Worm (Caenorhabditis elegans) whole organism, early embryonic: ENCODE data around the gene nth-1.

ENCODE experiments used
- B0310.2 ChIP-seq: sonication (generic microtip); optimal IDR thresholded peaks from 2 replicates; lab custom pipeline; 2016; ENCODE audit warnings: mild to moderate bottlenecking, missing genetic modification characterization, missing compliant biosample characterization
- F13C5.2 ChIP-seq: sonication (generic microtip); optimal IDR thresholded peaks from 2 replicates; lab custom pipeline; 2017; ENCODE audit warnings: mild to moderate bottlenecking, missing genetic modification characterization, inconsistent platforms, missing compliant biosample characterization
- aly-1 ChIP-seq: sonication (generic microtip); optimal IDR thresholded peaks from 2 replicates; lab custom pipeline; 2016; ENCODE audit warnings: missing genetic modification characterization, missing compliant biosample characterization
- ama-1 ChIP-seq: fragments of 150-350 bp; optimal IDR thresholded peaks from 2 replicates; lab custom pipeline; 2014
- ceh-13 ChIP-seq: fragments of 200-800 bp; sonication (Bioruptor generic); optimal IDR thresholded peaks from 2 replicates; lab custom pipeline; 2018; ENCODE audit warnings: mild to moderate bottlenecking, missing genetic modification characterization, missing compliant biosample characterization
- ceh-36 ChIP-seq: sonication (generic microtip); optimal IDR thresholded peaks from 2 replicates; lab custom pipeline; 2016; ENCODE audit warnings: missing genetic modification characterization, inconsistent platforms, missing compliant biosample characterization
- ets-7 ChIP-seq: sonication (generic microtip); optimal IDR thresholded peaks from 2 replicates; lab custom pipeline; 2016; ENCODE audit warnings: missing genotype, missing genetic modification characterization, missing compliant biosample characterization
- flt-1 ChIP-seq: fragments of 200-800 bp; sonication (Bioruptor generic); IDR thresholded peaks from 2 replicates; pipeline ENCODE4 v1.3.6; 2022; ENCODE audit warnings: missing genetic modification characterization, missing compliant biosample characterization
- hmbx-1 ChIP-seq: sonication (generic microtip); optimal IDR thresholded peaks from 2 replicates; lab custom pipeline; 2016; ENCODE audit warnings: mild to moderate bottlenecking, missing genetic modification characterization, missing compliant biosample characterization
- hmg-4 ChIP-seq: fragments of 200-800 bp; sonication (Bioruptor generic); optimal IDR thresholded peaks from 2 replicates; lab custom pipeline; 2018; ENCODE audit warnings: mild to moderate bottlenecking, missing genetic modification characterization, missing compliant biosample characterization
- hnd-1 ChIP-seq: sonication (generic microtip); optimal IDR thresholded peaks from 2 replicates; lab custom pipeline; 2016; ENCODE audit warnings: missing genetic modification characterization, missing compliant biosample characterization
- pes-1 ChIP-seq: fragments of 200-800 bp; sonication (Bioruptor generic); IDR thresholded peaks from 2 replicates; pipeline ENCODE4 v1.3.6; 2022; ENCODE audit warnings: missing genetic modification reagents, missing genetic modification characterization, missing compliant biosample characterization
- scrt-1 ChIP-seq: fragments of 200-800 bp; sonication (Bioruptor generic); IDR thresholded peaks from 2 replicates; pipeline ENCODE4 v1.3.6; 2022; ENCODE audit warnings: missing genetic modification characterization, missing compliant biosample characterization
- sea-1 ChIP-seq: fragments of 200-800 bp; sonication (Bioruptor generic); conservative IDR thresholded peaks from 2 replicates; pipeline ENCODE4 v1.3.6; 2022; ENCODE audit warnings: missing genetic modification characterization, missing compliant biosample characterization
- tbx-11 ChIP-seq: fragments of 200-800 bp; sonication (Bioruptor generic); IDR thresholded peaks from 2 replicates; pipeline ENCODE4 v1.3.6; 2022; ENCODE audit warnings: missing genetic modification characterization, missing compliant biosample characterization
- tbx-37 ChIP-seq: fragments of 200-800 bp; sonication (Bioruptor generic); conservative IDR thresholded peaks from 2 replicates; pipeline ENCODE4 v1.3.6; 2022; ENCODE audit warnings: missing genetic modification reagents, missing genetic modification characterization, missing compliant biosample characterization
- tra-4 ChIP-seq: sonication (generic microtip); optimal IDR thresholded peaks from 2 replicates; lab custom pipeline; 2017; ENCODE audit warnings: missing genetic modification characterization, missing compliant biosample characterization

Gene nth-1

ce11 chrIII:4323120-4323519, 29.1 kb upstream of the nth-1 start:
- TF ChIP-seq ceh-36 (tag; lab: Kevin White, UChicago) (no peak), hmbx-1 (tag; lab: Kevin White, UChicago) (no peak), ama-1 (lab: Kevin White, UChicago) (no peak), ceh-13 (GFP tag; lab: Kevin White, UChicago) (no peak), scrt-1 (GFP tag; lab: Robert Waterston, UW) (no peak), tbx-37 (no peak), flt-1 (no peak), hmg-4 (GFP tag; lab: Kevin White, UChicago) (no peak), tbx-11 (GFP tag; lab: Robert Waterston, UW) (no peak)

- TF ChIP-seq sea-1 (GFP tag; lab: Robert Waterston, UW): no peak
- no peak for TF ChIP-seq scrt-1 (GFP tag; lab: Robert Waterston, UW)
- no peak for TF ChIP-seq pes-1 (GFP tag; lab: Robert Waterston, UW)
- TF ChIP-seq tbx-37: no peak
- TF ChIP-seq hnd-1 (tag; lab: Kevin White, UChicago): no peak
Measured at ce11 chrIII:4321399-4321798, 27.3 kb upstream of the nth-1 start, which contains the start of gene H38K22.7. H38K22.7 (plus strand) TSS chrIII:4321699.

- no peak for TF ChIP-seq ets-7 (tag; lab: Kevin White, UChicago)
Measured at ce11 chrIII:4320113-4320512, 26.1 kb upstream of the nth-1 start, which contains the start of gene H38K22.6. H38K22.6 (plus strand) TSS chrIII:4320413.

ce11 chrIII:4317065-4317752, 23.2 kb upstream of the nth-1 start, which contains the start of gene tag-131:
tag-131 (plus strand) TSS chrIII:4317702.
- TF ChIP-seq flt-1 (no peak), tra-4 (tag; lab: Kevin White, UChicago) (no peak), ama-1 (lab: Kevin White, UChicago) (no peak), aly-1 (no peak), hmbx-1 (tag; lab: Kevin White, UChicago) (no peak), B0310.2 (no peak), ceh-13 (GFP tag; lab: Kevin White, UChicago) (no peak), tbx-11 (GFP tag; lab: Robert Waterston, UW) (no peak), F13C5.2 (tag; lab: Kevin White, UChicago) (no peak), pes-1 (GFP tag; lab: Robert Waterston, UW) (no peak), scrt-1 (GFP tag; lab: Robert Waterston, UW) (no peak), ceh-36 (tag; lab: Kevin White, UChicago) (no peak), tbx-37 (no peak), hnd-1 (tag; lab: Kevin White, UChicago) (no peak), hmg-4 (GFP tag; lab: Kevin White, UChicago) (no peak)

- no peak for TF ChIP-seq ceh-13 (GFP tag; lab: Kevin White, UChicago)
- TF ChIP-seq hmbx-1 (tag; lab: Kevin White, UChicago): no peak
- TF ChIP-seq aly-1: no peak
- TF ChIP-seq F13C5.2 (tag; lab: Kevin White, UChicago): no peak
- no peak for TF ChIP-seq pes-1 (GFP tag; lab: Robert Waterston, UW)
- no peak for TF ChIP-seq tbx-11 (GFP tag; lab: Robert Waterston, UW)
- no peak for TF ChIP-seq sea-1 (GFP tag; lab: Robert Waterston, UW)
- no peak for TF ChIP-seq hmg-4 (GFP tag; lab: Kevin White, UChicago)
- TF ChIP-seq ceh-36 (tag; lab: Kevin White, UChicago): no peak
- TF ChIP-seq B0310.2: no peak
- no peak for TF ChIP-seq flt-1
- no peak for TF ChIP-seq ama-1 (lab: Kevin White, UChicago)
- no peak for TF ChIP-seq scrt-1 (GFP tag; lab: Robert Waterston, UW)
- TF ChIP-seq hnd-1 (tag; lab: Kevin White, UChicago): no peak
- TF ChIP-seq tbx-37: no peak
- no peak for TF ChIP-seq ets-7 (tag; lab: Kevin White, UChicago)
- no peak for TF ChIP-seq tra-4 (tag; lab: Kevin White, UChicago)
Measured at ce11 chrIII:4314502-4314901, 20.4 kb upstream of the nth-1 start.

- TF ChIP-seq tra-4 (tag; lab: Kevin White, UChicago) (no peak), hmg-4 (GFP tag; lab: Kevin White, UChicago) (no peak), tbx-11 (GFP tag; lab: Robert Waterston, UW) (no peak), pes-1 (GFP tag; lab: Robert Waterston, UW) (no peak), scrt-1 (GFP tag; lab: Robert Waterston, UW) (no peak), sea-1 (GFP tag; lab: Robert Waterston, UW) (no peak), tbx-37 (no peak), F13C5.2 (tag; lab: Kevin White, UChicago) (no peak), hnd-1 (tag; lab: Kevin White, UChicago) (no peak)
Measured at ce11 chrIII:4313061-4313962, 19.3 kb upstream of the nth-1 start, which contains the start of the genes evl-14 and dcn-1. evl-14 (minus strand) TSS chrIII:4313128. dcn-1 (plus strand) TSS chrIII:4313912.

- TF ChIP-seq aly-1 (no peak), pes-1 (GFP tag; lab: Robert Waterston, UW) (no peak), F13C5.2 (tag; lab: Kevin White, UChicago) (no peak), tbx-11 (GFP tag; lab: Robert Waterston, UW) (no peak), scrt-1 (GFP tag; lab: Robert Waterston, UW) (no peak), ceh-36 (tag; lab: Kevin White, UChicago) (no peak), hmbx-1 (tag; lab: Kevin White, UChicago) (no peak), flt-1 (no peak), ama-1 (lab: Kevin White, UChicago) (no peak), hnd-1 (tag; lab: Kevin White, UChicago) (no peak), tbx-37 (no peak), tra-4 (tag; lab: Kevin White, UChicago) (no peak), ets-7 (tag; lab: Kevin White, UChicago) (no peak), B0310.2 (no peak), hmg-4 (GFP tag; lab: Kevin White, UChicago) (no peak), ceh-13 (GFP tag; lab: Kevin White, UChicago) (no peak)
Measured at ce11 chrIII:4309303-4309702, 15.2 kb upstream of the nth-1 start.
